Fruit fly (Drosophila melanogaster): ENCODE measurements around the gene GCS1.
A peak's percentile ranks its signal among the peaks of the same experiment; 100 is the strongest.

The GCS1 gene

DNA sequence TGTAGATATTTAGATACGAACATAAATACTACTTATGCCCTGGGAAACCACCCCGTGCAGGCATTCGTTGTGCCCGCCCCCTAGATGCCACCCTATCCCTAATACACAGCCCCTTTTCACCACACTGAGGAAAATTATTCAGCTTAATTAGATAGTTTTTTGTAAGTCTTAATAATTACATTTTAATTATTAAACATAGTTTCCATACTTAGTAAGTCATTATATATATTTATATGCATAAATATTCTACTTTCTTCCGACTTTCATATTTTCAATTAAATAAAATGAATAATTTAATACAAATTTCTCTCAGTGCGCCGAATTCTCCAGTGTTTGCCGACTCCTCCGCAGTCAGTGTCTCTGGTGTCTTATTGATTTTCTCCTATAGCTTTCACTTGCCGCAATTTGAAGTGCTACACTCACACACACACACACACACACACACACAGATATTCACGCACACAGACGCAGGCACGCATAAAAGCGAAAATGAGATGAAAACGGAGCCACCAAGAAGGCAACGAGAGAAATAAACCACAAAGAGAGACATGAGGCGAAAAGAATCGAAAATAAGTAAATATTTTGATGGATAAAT lies 52.3 kb downstream of the GCS1 start (continued):
- peak; percentile 32 for TF ChIP-seq CG13296 (GFP tag; optimal IDR thresholded peaks at IDR 0.05)
- no peak for TF ChIP-seq CG8944 (GFP tag; optimal IDR thresholded peaks at IDR 0.05)
- TF ChIP-seq Meics (GFP tag; optimal IDR thresholded peaks at IDR 0.05) = peak; percentile 24
- TF ChIP-seq hth (optimal IDR thresholded peaks at IDR 0.05) = no peak
- TF ChIP-seq Pdp1 (GFP tag; optimal IDR thresholded peaks at IDR 0.05) = no peak
- TF ChIP-seq CG6654 (GFP tag; optimal IDR thresholded peaks at IDR 0.05) = no peak
- TF ChIP-seq NC2β (GFP tag; optimal IDR thresholded peaks at IDR 0.05) = no peak
